Worm (Caenorhabditis elegans): ENCODE data around the gene nlp-7.
A peak's percentile ranks its signal among the peaks of the same experiment; 100 is the strongest.

- TF ChIP-seq dpl-1 (GFP tag; optimal IDR thresholded peaks at IDR 0.05): no peak
- no peak for TF ChIP-seq zfp-2 (tag; optimal IDR thresholded peaks at IDR 0.05)
- TF ChIP-seq pha-4 (GFP tag; IDR thresholded peaks at IDR 0.05): no peak
- no peak for TF ChIP-seq pha-4 (tag; optimal IDR thresholded peaks at IDR 0.05)
- peak; percentile 44 for TF ChIP-seq nhr-28 (tag; optimal IDR thresholded peaks at IDR 0.05)
- no peak for TF ChIP-seq aly-2 (tag; optimal IDR thresholded peaks at IDR 0.05)
- no peak for TF ChIP-seq ama-1 (optimal IDR thresholded peaks at IDR 0.05)
- TF ChIP-seq dve-1 (tag; optimal IDR thresholded peaks at IDR 0.05; ENCODE audit: insufficient read depth): no peak
- TF ChIP-seq ceh-44 (GFP tag; IDR thresholded peaks at IDR 0.05): no peak
These were observed 29.1 kb upstream of the nlp-7 start for ce11 chrX:8563663-8564450.
